Fruit fly (Drosophila melanogaster): Measurements from ENCODE around the gene GAPcenA.

The GAPcenA gene

dm6 chr3L:8318916-8319506, 27.4 kb upstream of the GAPcenA start, which contains the start of gene CG43059:
Gene CG43059 (minus strand): TSS chr3L:8318966.
- no peak for TF ChIP-seq Sin3A (optimal IDR thresholded peaks at IDR 0.05)
- no peak for TF ChIP-seq insv (optimal IDR thresholded peaks at IDR 0.05)
- no peak for TF ChIP-seq Myc (optimal IDR thresholded peaks at IDR 0.05)
- TF ChIP-seq psq (optimal IDR thresholded peaks at IDR 0.05) = no peak
- no peak for TF ChIP-seq ttk (optimal IDR thresholded peaks at IDR 0.05)
- no peak for TF ChIP-seq h (optimal IDR thresholded peaks at IDR 0.05)

- no peak for TF ChIP-seq psq (optimal IDR thresholded peaks at IDR 0.05)
- no peak for TF ChIP-seq ttk (optimal IDR thresholded peaks at IDR 0.05)
- TF ChIP-seq Myc (optimal IDR thresholded peaks at IDR 0.05) = no peak
- no peak for TF ChIP-seq insv (optimal IDR thresholded peaks at IDR 0.05)
- TF ChIP-seq h (optimal IDR thresholded peaks at IDR 0.05) = no peak
These were observed 26.1 kb upstream of the GAPcenA start, which contains the start of gene CG13670 for dm6 chr3L:8320105-8320813. Gene CG13670 (plus strand): TSS chr3L:8320763.

dm6 chr3L:8323817-8324216, 22.5 kb upstream of the GAPcenA start:
- TF ChIP-seq ttk (optimal IDR thresholded peaks at IDR 0.05) = no peak
- no peak for TF ChIP-seq h (optimal IDR thresholded peaks at IDR 0.05)
- TF ChIP-seq psq (optimal IDR thresholded peaks at IDR 0.05) = no peak
- no peak for TF ChIP-seq insv (optimal IDR thresholded peaks at IDR 0.05)
- TF ChIP-seq Sin3A (optimal IDR thresholded peaks at IDR 0.05) = no peak
- TF ChIP-seq Myc (optimal IDR thresholded peaks at IDR 0.05) = no peak

dm6 chr3L:8325559-8325958, 20.8 kb upstream of the GAPcenA start, which contains the start of gene CG34461:
Gene CG34461 (plus strand): TSS chr3L:8325859.
- TF ChIP-seq ttk (optimal IDR thresholded peaks at IDR 0.05) (no peak), insv (optimal IDR thresholded peaks at IDR 0.05) (no peak), Myc (optimal IDR thresholded peaks at IDR 0.05) (no peak), h (optimal IDR thresholded peaks at IDR 0.05) (no peak), Sin3A (optimal IDR thresholded peaks at IDR 0.05) (no peak), psq (optimal IDR thresholded peaks at IDR 0.05) (no peak)

- TF ChIP-seq psq (optimal IDR thresholded peaks at IDR 0.05) (no peak), ttk (optimal IDR thresholded peaks at IDR 0.05) (no peak), h (optimal IDR thresholded peaks at IDR 0.05) (no peak), Myc (optimal IDR thresholded peaks at IDR 0.05) (no peak), Sin3A (optimal IDR thresholded peaks at IDR 0.05) (no peak), insv (optimal IDR thresholded peaks at IDR 0.05) (no peak)
These were observed 18.1 kb upstream of the GAPcenA start, which contains the start of gene CG34462 for dm6 chr3L:8328283-8328682. Gene CG34462 (plus strand): TSS chr3L:8328583.

dm6 chr3L:8329005-8329404, 17.4 kb upstream of the GAPcenA start:
- TF ChIP-seq Myc (optimal IDR thresholded peaks at IDR 0.05) (no peak), Sin3A (optimal IDR thresholded peaks at IDR 0.05) (no peak)

- no peak for TF ChIP-seq ttk (optimal IDR thresholded peaks at IDR 0.05)
- no peak for TF ChIP-seq Sin3A (optimal IDR thresholded peaks at IDR 0.05)
- no peak for TF ChIP-seq Myc (optimal IDR thresholded peaks at IDR 0.05)
- no peak for TF ChIP-seq psq (optimal IDR thresholded peaks at IDR 0.05)
- no peak for TF ChIP-seq insv (optimal IDR thresholded peaks at IDR 0.05)
- TF ChIP-seq h (optimal IDR thresholded peaks at IDR 0.05) = no peak
These were observed 14.9 kb upstream of the GAPcenA start for dm6 chr3L:8331414-8331813.

- TF ChIP-seq psq (optimal IDR thresholded peaks at IDR 0.05) (no peak), ttk (optimal IDR thresholded peaks at IDR 0.05) (no peak), insv (optimal IDR thresholded peaks at IDR 0.05) (no peak), Sin3A (optimal IDR thresholded peaks at IDR 0.05) (no peak), h (optimal IDR thresholded peaks at IDR 0.05) (no peak), Myc (optimal IDR thresholded peaks at IDR 0.05) (no peak)
These were observed 12.8 kb upstream of the GAPcenA start for dm6 chr3L:8333574-8333973.

- TF ChIP-seq h (optimal IDR thresholded peaks at IDR 0.05) (no peak), insv (optimal IDR thresholded peaks at IDR 0.05) (no peak), Sin3A (optimal IDR thresholded peaks at IDR 0.05) (no peak), ttk (optimal IDR thresholded peaks at IDR 0.05) (no peak), psq (optimal IDR thresholded peaks at IDR 0.05) (no peak)
These were observed 12.0 kb upstream of the GAPcenA start for dm6 chr3L:8334338-8334737.

- TF ChIP-seq Myc (optimal IDR thresholded peaks at IDR 0.05) (no peak), ttk (optimal IDR thresholded peaks at IDR 0.05) (no peak), Sin3A (optimal IDR thresholded peaks at IDR 0.05) (no peak), h (optimal IDR thresholded peaks at IDR 0.05) (no peak), psq (optimal IDR thresholded peaks at IDR 0.05) (no peak), insv (optimal IDR thresholded peaks at IDR 0.05) (no peak)
These were observed 10.0 kb upstream of the GAPcenA start, which contains the start of gene Cpr66Cb for dm6 chr3L:8336372-8336771. Gene Cpr66Cb (plus strand): TSS chr3L:8336672.

dm6 chr3L:8338921-8339320, 7.4 kb upstream of the GAPcenA start, which contains the start of gene Pex2:
Gene Pex2 (plus strand): TSS chr3L:8339051.
- TF ChIP-seq psq (optimal IDR thresholded peaks at IDR 0.05) = no peak
- TF ChIP-seq Myc (optimal IDR thresholded peaks at IDR 0.05) = no peak
- no peak for TF ChIP-seq insv (optimal IDR thresholded peaks at IDR 0.05)
- TF ChIP-seq Sin3A (optimal IDR thresholded peaks at IDR 0.05) = no peak
- no peak for TF ChIP-seq ttk (optimal IDR thresholded peaks at IDR 0.05)

- no peak for TF ChIP-seq Sin3A (optimal IDR thresholded peaks at IDR 0.05)
These were observed 5.9 kb upstream of the GAPcenA start, which contains the start of the genes Prim1 and CG7083 for dm6 chr3L:8340264-8341095. Gene Prim1 (plus strand): TSS chr3L:8340314. Gene CG7083 (plus strand): TSS chr3L:8340785.
